Worm (Caenorhabditis elegans) whole organism, L3 larva: Measurements from ENCODE around the gene dnj-16.

Experiments
- R02D3.7 ChIP-seq: fragments of 150-350 bp; optimal IDR thresholded peaks from 2 replicates; lab custom pipeline; 2014; ENCODE audit warnings: missing biosample characterization, missing genetic modification characterization
- ZK546.5 ChIP-seq: sonication (generic microtip); optimal IDR thresholded peaks from 2 replicates; lab custom pipeline; 2017; ENCODE audit warnings: missing biosample characterization, missing genetic modification characterization
- ama-1 ChIP-seq: fragments of 150-350 bp; optimal IDR thresholded peaks from 2 replicates; lab custom pipeline; 2018
- ceh-16 ChIP-seq: sonication (generic microtip); optimal IDR thresholded peaks from 2 replicates; lab custom pipeline; 2017; ENCODE audit warnings: missing biosample characterization, missing genetic modification characterization
- ceh-28 ChIP-seq: fragments of 150-350 bp; optimal IDR thresholded peaks from 2 replicates; lab custom pipeline; 2014; ENCODE audit warnings: missing biosample characterization, missing genetic modification reagents, missing genetic modification characterization
- ceh-82 ChIP-seq: fragments of 150-350 bp; optimal IDR thresholded peaks from 2 replicates; lab custom pipeline; 2014; ENCODE audit warnings: missing biosample characterization, missing genetic modification characterization
- daf-12 ChIP-seq: fragments of 150-350 bp; optimal IDR thresholded peaks from 2 replicates; lab custom pipeline; 2014; ENCODE audit warnings: missing biosample characterization, missing genetic modification reagents, missing genetic modification characterization
- egl-27 ChIP-seq: sonication (generic microtip); optimal IDR thresholded peaks from 4 replicates; lab custom pipeline; 2017; ENCODE audit warnings: missing biosample characterization, missing genetic modification reagents, missing genetic modification characterization
- egl-5 ChIP-seq: fragments of 150-350 bp; optimal IDR thresholded peaks from 2 replicates; lab custom pipeline; 2017; ENCODE audit warnings: missing biosample characterization, missing genetic modification reagents, missing genetic modification characterization, inconsistent platforms
- elt-1 ChIP-seq: fragments of 150-350 bp; optimal IDR thresholded peaks from 2 replicates; lab custom pipeline; 2014; ENCODE audit warnings: missing biosample characterization, missing genetic modification characterization
- elt-2 ChIP-seq: sonication (generic microtip); optimal IDR thresholded peaks from 2 replicates; lab custom pipeline; 2016; ENCODE audit warnings: missing genetic modification reagents, mild to moderate bottlenecking, missing genetic modification characterization, missing compliant biosample characterization
- elt-3 ChIP-seq, 3 experiments: fragments of 150-350 bp in 1 of 3; sonication (generic microtip) in 2 of 3; optimal IDR thresholded peaks; 2 replicates in 2 of 3; 4 replicates in 1 of 3; lab custom pipeline; 2014 to 2017; ENCODE audit warnings: missing biosample characterization in 3 of 3, missing genetic modification characterization in 3 of 3
- eor-1 ChIP-seq, 2 experiments: fragments of 150-350 bp; optimal IDR thresholded peaks; 2 replicates each; lab custom pipeline; 2014 to 2018; ENCODE audit warnings: missing biosample characterization in 2 of 2, missing genetic modification characterization in 2 of 2
- fkh-10 ChIP-seq: sonication (generic microtip); optimal IDR thresholded peaks from 2 replicates; lab custom pipeline; 2017; ENCODE audit warnings: missing biosample characterization, missing genetic modification reagents, missing genetic modification characterization
- fkh-2 ChIP-seq: fragments of 150-350 bp; optimal IDR thresholded peaks from 2 replicates; lab custom pipeline; 2014; ENCODE audit warnings: missing biosample characterization, missing genetic modification reagents, missing genetic modification characterization
- fos-1 ChIP-seq: fragments of 150-350 bp; optimal IDR thresholded peaks from 2 replicates; lab custom pipeline; 2014; ENCODE audit warnings: missing biosample characterization, missing genetic modification characterization
- hmg-11 ChIP-seq: sonication (generic microtip); optimal IDR thresholded peaks from 2 replicates; lab custom pipeline; 2016; ENCODE audit warnings: missing genetic modification characterization, missing compliant biosample characterization
- lin-15B ChIP-seq: fragments of 150-350 bp; optimal IDR thresholded peaks from 2 replicates; lab custom pipeline; 2014; ENCODE audit warnings: missing biosample characterization, missing genetic modification characterization
- lin-39 ChIP-seq: fragments of 150-350 bp; optimal IDR thresholded peaks from 2 replicates; lab custom pipeline; 2018; ENCODE audit warnings: missing biosample characterization, missing genetic modification reagents, missing genetic modification characterization
- mdl-1 ChIP-seq: fragments of 150-350 bp; optimal IDR thresholded peaks from 2 replicates; lab custom pipeline; 2014; ENCODE audit warnings: missing biosample characterization, missing genetic modification characterization
- mml-1 ChIP-seq: fragments of 150-350 bp; sonication (generic microtip); optimal IDR thresholded peaks from 3 replicates; lab custom pipeline; 2014; ENCODE audit warnings: missing biosample characterization, missing genetic modification characterization
- nfya-1 ChIP-seq: sonication (generic microtip); optimal IDR thresholded peaks from 2 replicates; lab custom pipeline; 2017; ENCODE audit warnings: missing genetic modification characterization, mild to moderate bottlenecking, missing compliant biosample characterization, antibody characterized with exemption, moderate library complexity; ENCODE audit not compliant: insufficient read depth
- nhr-11 ChIP-seq: fragments of 150-350 bp; optimal IDR thresholded peaks from 2 replicates; lab custom pipeline; 2014; ENCODE audit warnings: missing biosample characterization, missing genetic modification characterization
- nhr-12 ChIP-seq: fragments of 150-350 bp; optimal IDR thresholded peaks from 2 replicates; lab custom pipeline; 2014; ENCODE audit warnings: missing biosample characterization, missing genetic modification characterization
- nhr-23 ChIP-seq: fragments of 150-350 bp; optimal IDR thresholded peaks from 2 replicates; lab custom pipeline; 2014; ENCODE audit warnings: missing biosample characterization, missing genetic modification reagents, missing genetic modification characterization
- nhr-237 ChIP-seq: fragments of 150-350 bp; optimal IDR thresholded peaks from 2 replicates; lab custom pipeline; 2014; ENCODE audit warnings: missing biosample characterization, missing genetic modification characterization
- nhr-43 ChIP-seq: sonication (generic microtip); optimal IDR thresholded peaks from 2 replicates; lab custom pipeline; 2016; ENCODE audit warnings: mild to moderate bottlenecking, missing genetic modification characterization, missing compliant biosample characterization; ENCODE audit not compliant: poor library complexity, severe bottlenecking
- nhr-76 ChIP-seq: fragments of 150-350 bp; sonication (generic microtip); optimal IDR thresholded peaks from 5 replicates; lab custom pipeline; 2014; ENCODE audit warnings: missing biosample characterization, missing genetic modification characterization
- nhr-77 ChIP-seq: fragments of 150-350 bp; optimal IDR thresholded peaks from 2 replicates; lab custom pipeline; 2014; ENCODE audit warnings: missing biosample characterization, missing genetic modification characterization
- pha-4 ChIP-seq: fragments of 150-350 bp; optimal IDR thresholded peaks from 2 replicates; lab custom pipeline; 2014; ENCODE audit warnings: missing biosample characterization, missing genetic modification reagents, missing genetic modification characterization
- pqm-1 ChIP-seq: fragments of 150-350 bp; optimal IDR thresholded peaks from 2 replicates; lab custom pipeline; 2017; ENCODE audit warnings: missing biosample characterization, missing genetic modification characterization, inconsistent platforms
- sea-2 ChIP-seq: fragments of 150-350 bp; sonication (generic microtip); optimal IDR thresholded peaks from 4 replicates; lab custom pipeline; 2014; ENCODE audit warnings: missing biosample characterization, missing genetic modification reagents, missing genetic modification characterization
- snpc-4 ChIP-seq: fragments of 150-350 bp; optimal IDR thresholded peaks from 2 replicates; lab custom pipeline; 2014; ENCODE audit warnings: missing biosample characterization, missing genetic modification characterization
- unc-39 ChIP-seq: sonication (generic microtip); optimal IDR thresholded peaks from 4 replicates; lab custom pipeline; 2017; ENCODE audit warnings: missing biosample characterization, missing genetic modification characterization
- ztf-11 ChIP-seq: fragments of 150-350 bp; optimal IDR thresholded peaks from 2 replicates; lab custom pipeline; 2014; ENCODE audit warnings: missing biosample characterization, missing genetic modification characterization
- ztf-4 ChIP-seq: fragments of 150-350 bp; optimal IDR thresholded peaks from 2 replicates; lab custom pipeline; 2014; ENCODE audit warnings: missing biosample characterization, missing genetic modification characterization

The dnj-16 gene

DNA sequence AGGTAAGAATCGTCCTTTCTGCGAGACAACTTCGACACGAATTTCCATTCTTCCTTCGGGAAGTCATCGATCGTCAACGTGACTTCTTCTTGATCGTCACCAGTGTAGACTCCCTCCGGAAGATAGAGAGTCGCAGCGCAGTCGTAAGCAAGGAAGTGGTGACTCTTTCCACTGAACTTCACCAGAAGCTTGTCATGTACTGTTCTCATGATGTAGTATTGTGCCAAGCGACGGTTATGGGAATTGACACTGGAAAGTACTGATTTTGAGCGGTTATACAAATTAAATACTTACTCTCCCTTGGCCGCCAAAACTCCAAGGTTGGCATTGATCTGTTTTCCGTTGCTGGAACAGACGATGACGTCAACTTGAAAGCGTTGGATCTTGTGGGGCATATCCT lies 15.5 kb upstream of the dnj-16 start:
- TF ChIP-seq ztf-11 (tag; lab: Kevin White, UChicago) (no peak), nhr-77 (tag; lab: Kevin White, UChicago) (no peak), pha-4 (tag; lab: Kevin White, UChicago) (no peak), pqm-1 (tag; lab: Kevin White, UChicago) (no peak), ceh-28 (tag; lab: Kevin White, UChicago) (no peak), fkh-2 (tag; lab: Kevin White, UChicago) (no peak), nhr-43 (tag; lab: Kevin White, UChicago) (no peak), sea-2 (GFP tag; lab: Kevin White, UChicago) (no peak), lin-15B (tag; lab: Kevin White, UChicago) (no peak), ceh-82 (tag; lab: Kevin White, UChicago) (no peak), ama-1 (no peak)
- TF ChIP-seq, all 47 proteins: peak for 0

DNA sequence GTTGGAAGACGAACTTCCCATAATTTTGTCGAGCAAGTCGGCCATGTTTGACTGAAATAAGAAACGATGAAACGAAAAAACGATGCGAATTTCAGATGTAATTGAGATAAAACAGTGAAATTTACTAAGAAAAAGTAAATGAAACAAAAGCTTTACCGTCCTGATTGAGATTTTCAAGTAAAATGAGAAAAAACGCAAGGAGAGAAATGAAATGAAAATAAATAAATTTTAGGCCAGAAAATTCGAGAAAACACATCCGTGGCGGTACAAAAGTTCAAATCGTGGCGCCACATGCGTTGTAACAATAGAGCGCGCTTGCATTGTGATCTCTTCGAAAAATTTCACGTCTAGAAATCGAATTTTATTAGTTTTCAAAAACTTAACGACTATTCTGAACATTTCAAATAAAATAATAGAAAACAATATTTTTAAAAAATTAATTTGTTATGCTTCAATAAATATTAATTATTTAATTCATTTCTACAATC lies 14.8 kb upstream of the dnj-16 start, which contains the start of the genes hrde-1 and C16C10.13:
Gene hrde-1, minus strand, starts transcription at position 51 of the 488 bp plus-strand sequence.
Gene C16C10.13, plus strand, starts transcription at position 332 of the 488 bp plus-strand sequence.
- TF ChIP-seq ztf-4 (no peak), nhr-76 (tag; lab: Kevin White, UChicago) (no peak), sea-2 (GFP tag; lab: Kevin White, UChicago) (no peak), mdl-1 (tag; lab: Kevin White, UChicago) (no peak), mml-1 (tag; lab: Kevin White, UChicago) (no peak), unc-39 (no peak), nhr-12 (no peak), lin-15B (tag; lab: Kevin White, UChicago) (no peak), daf-12 (tag; lab: Kevin White, UChicago) (no peak), egl-5 (tag; lab: Kevin White, UChicago) (no peak), ama-1 (no peak), lin-39 (no peak), eor-1 (tag; optimal IDR thresholded peaks at IDR 0.05; lab: Kevin White, UChicago) (no peak), fkh-2 (tag; lab: Kevin White, UChicago) (no peak), fos-1 (tag; lab: Kevin White, UChicago) (no peak), R02D3.7 (tag; lab: Kevin White, UChicago) (no peak), nhr-77 (tag; lab: Kevin White, UChicago) (no peak), nfya-1 (tag; lab: Kevin White, UChicago) (no peak), nhr-237 (tag; lab: Kevin White, UChicago) (no peak), elt-2 (tag; lab: Kevin White, UChicago) (no peak)

DNA sequence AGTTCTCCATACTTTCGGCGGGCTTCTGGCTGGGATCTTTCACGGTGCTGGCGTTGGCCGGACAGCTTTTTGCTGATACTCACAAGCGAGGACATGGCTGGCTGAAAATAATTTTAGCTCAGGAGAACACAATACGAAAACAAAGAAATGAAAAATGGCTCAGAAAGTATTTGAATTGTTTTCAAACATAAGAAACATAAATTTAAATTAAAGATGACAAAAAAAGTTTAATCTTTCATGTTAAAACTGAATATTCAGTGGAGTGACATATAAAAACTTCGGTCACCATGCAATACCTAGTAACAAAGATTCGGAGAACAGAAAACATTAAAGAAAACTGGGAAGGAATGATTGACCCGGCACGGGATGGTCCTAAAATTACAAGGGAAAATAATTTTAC lies 12.4 kb upstream of the dnj-16 start, which contains the start of gene C16C10.2:
Gene C16C10.2, minus strand, starts transcription at position 101 of the 400 bp plus-strand sequence.
- TF ChIP-seq R02D3.7 (tag; lab: Kevin White, UChicago) (no peak), unc-39 (no peak), nhr-11 (no peak), eor-1 (tag; optimal IDR thresholded peaks at IDR 0.05; lab: Kevin White, UChicago) (no peak), nfya-1 (tag; lab: Kevin White, UChicago) (no peak), nhr-76 (tag; lab: Kevin White, UChicago) (no peak), ama-1 (no peak), elt-3 (tag; optimal IDR thresholded peaks at IDR 0.05; lab: Kevin White, UChicago) (no peak), ceh-16 (tag; lab: Kevin White, UChicago) (no peak), nhr-43 (tag; lab: Kevin White, UChicago) (no peak), fkh-2 (tag; lab: Kevin White, UChicago) (no peak), egl-27 (tag; lab: Kevin White, UChicago) (no peak), elt-1 (tag; lab: Kevin White, UChicago) (no peak), egl-5 (tag; lab: Kevin White, UChicago) (no peak), fkh-10 (no peak), nhr-23 (tag; lab: Kevin White, UChicago) (no peak)

DNA sequence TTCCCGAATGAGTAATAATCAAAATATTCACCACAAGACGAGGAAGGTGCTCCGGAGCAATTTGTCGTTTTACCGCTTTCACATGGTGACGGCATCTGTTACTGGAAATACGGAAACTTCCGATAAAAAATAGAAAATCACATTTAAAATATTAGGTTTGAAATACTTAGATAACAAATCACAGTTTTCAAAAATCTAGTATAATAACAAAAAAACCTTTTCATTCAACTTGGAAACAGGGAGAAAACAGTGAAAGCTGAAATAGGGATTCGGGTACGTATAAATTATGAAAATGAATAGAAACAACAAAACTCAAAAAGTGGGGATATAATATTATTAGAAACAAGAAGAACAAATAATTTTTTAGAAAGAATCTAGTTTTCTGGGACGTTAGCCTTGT lies 9.6 kb upstream of the dnj-16 start, which contains the start of gene C16C10.1:
Gene C16C10.1, minus strand, starts transcription at position 101 of the 400 bp plus-strand sequence.
- TF ChIP-seq ZK546.5 (no peak), daf-12 (tag; lab: Kevin White, UChicago) (no peak), pqm-1 (tag; lab: Kevin White, UChicago) (no peak), fos-1 (tag; lab: Kevin White, UChicago) (no peak), snpc-4 (tag; lab: Kevin White, UChicago) (no peak), sea-2 (GFP tag; lab: Kevin White, UChicago) (no peak), nhr-76 (tag; lab: Kevin White, UChicago) (no peak), hmg-11 (tag; lab: Kevin White, UChicago) (no peak), nhr-23 (tag; lab: Kevin White, UChicago) (no peak), nhr-237 (tag; lab: Kevin White, UChicago) (no peak)
